Fruit fly (Drosophila melanogaster) whole organism, embryonic: ENCODE results near the gene CG34276.

ENCODE experiments used
- BEAF-32 ChIP-seq: fragments of 200-800 bp; sonication (Bioruptor generic); optimal IDR thresholded peaks from 3 replicates; lab custom pipeline; 2017; ENCODE audit warnings: missing biosample characterization, missing genetic modification characterization, mild to moderate bottlenecking, moderate library complexity, missing genetic modification reagents
- CG10147 ChIP-seq: fragments of 200-800 bp; sonication (Bioruptor generic); optimal IDR thresholded peaks from 2 replicates; lab custom pipeline; 2019; ENCODE audit warnings: missing biosample characterization, mild to moderate bottlenecking, missing genetic modification characterization, moderate library complexity
- CG10543 ChIP-seq: fragments of 200-800 bp; sonication (Bioruptor generic); optimal IDR thresholded peaks from 3 replicates; lab custom pipeline; 2017; ENCODE audit warnings: missing biosample characterization, mild to moderate bottlenecking, missing genetic modification characterization, moderate library complexity
- CG11560 ChIP-seq: fragments of 200-800 bp; sonication (Bioruptor generic); IDR thresholded peaks from 3 replicates; pipeline ENCODE4 v1.3.6; 2022; ENCODE audit warnings: missing biosample characterization, missing genetic modification characterization
- CG13287 ChIP-seq: fragments of 200-800 bp; sonication (Bioruptor generic); IDR thresholded peaks from 2 replicates; pipeline ENCODE4 v1.3.6; 2022; ENCODE audit warnings: missing biosample characterization, missing genetic modification characterization; ENCODE audit not compliant: partially characterized antibody
- CG13424 ChIP-seq: fragments of 200-800 bp; sonication (Bioruptor generic); optimal IDR thresholded peaks from 2 replicates; lab custom pipeline; 2019; ENCODE audit warnings: missing biosample characterization, mild to moderate bottlenecking, missing genetic modification characterization, moderate library complexity
- CG14860 ChIP-seq: fragments of 200-800 bp; sonication (Bioruptor generic); IDR thresholded peaks from 3 replicates; pipeline ENCODE4 v1.3.6; 2022; ENCODE audit warnings: missing biosample characterization, missing genetic modification characterization; ENCODE audit not compliant: partially characterized antibody
- CG15514 ChIP-seq: fragments of 200-800 bp; sonication (Bioruptor generic); optimal IDR thresholded peaks from 3 replicates; lab custom pipeline; 2017; ENCODE audit warnings: missing biosample characterization, missing genetic modification characterization, mild to moderate bottlenecking, moderate library complexity, missing genetic modification reagents
- CG1603 ChIP-seq: fragments of 200-800 bp; sonication (Bioruptor generic); optimal IDR thresholded peaks from 2 replicates; lab custom pipeline; 2019; ENCODE audit warnings: missing biosample characterization, mild to moderate bottlenecking, missing genetic modification characterization, moderate library complexity
- CG16813 ChIP-seq: fragments of 200-800 bp; sonication (Bioruptor generic); IDR thresholded peaks from 3 replicates; pipeline ENCODE4 v1.3.6; 2022; ENCODE audit warnings: missing biosample characterization, missing genetic modification characterization; ENCODE audit not compliant: partially characterized antibody
- CG2199 ChIP-seq: fragments of 200-800 bp; sonication (Bioruptor generic); IDR thresholded peaks from 3 replicates; pipeline ENCODE4 v1.3.6; 2022; ENCODE audit warnings: missing biosample characterization, missing genetic modification characterization
- CG32532 ChIP-seq: fragments of 200-800 bp; sonication (Bioruptor generic); IDR thresholded peaks from 2 replicates; pipeline ENCODE4 v1.3.6; 2022; ENCODE audit warnings: missing biosample characterization, missing genetic modification characterization
- CG6654 ChIP-seq: fragments of 200-800 bp; sonication (Bioruptor generic); optimal IDR thresholded peaks from 2 replicates; lab custom pipeline; 2017; ENCODE audit warnings: missing biosample characterization, mild to moderate bottlenecking, missing genetic modification characterization
- CG6683 ChIP-seq: fragments of 200-800 bp; sonication (Bioruptor generic); optimal IDR thresholded peaks from 2 replicates; lab custom pipeline; 2017; ENCODE audit warnings: missing biosample characterization, mild to moderate bottlenecking, missing genetic modification characterization, missing genetic modification reagents
- CG8359 ChIP-seq: fragments of 200-800 bp; sonication (Bioruptor generic); optimal IDR thresholded peaks from 2 replicates; lab custom pipeline; 2017; ENCODE audit warnings: missing biosample characterization, mild to moderate bottlenecking, missing genetic modification characterization, borderline replicate concordance
- CrebB ChIP-seq: fragments of 200-800 bp; sonication (Bioruptor generic); optimal IDR thresholded peaks from 3 replicates; lab custom pipeline; 2018; ENCODE audit warnings: missing biosample characterization, mild to moderate bottlenecking, missing genetic modification characterization
- D ChIP-seq, 2 experiments: fragments of 200-800 bp in 1 of 2; fragments of >200 bp in 1 of 2; sonication (Bioruptor generic) in 1 of 2; optimal IDR thresholded peaks; 2 replicates in 1 of 2; 3 replicates in 1 of 2; lab custom pipeline; 2017; ENCODE audit warnings: mild to moderate bottlenecking in 1 of 2, missing biosample characterization in 1 of 2, missing genetic modification characterization in 1 of 2, missing genetic modification reagents in 1 of 2
- Fer3 ChIP-seq: fragments of 200-800 bp; sonication (Bioruptor generic); optimal IDR thresholded peaks from 2 replicates; lab custom pipeline; 2018; ENCODE audit warnings: missing biosample characterization, mild to moderate bottlenecking, missing genetic modification characterization, moderate library complexity
- HLH4C ChIP-seq: fragments of 200-800 bp; sonication (Bioruptor generic); IDR thresholded peaks from 3 replicates; pipeline ENCODE4 v1.3.6; 2022; ENCODE audit warnings: missing biosample characterization, missing genetic modification characterization; ENCODE audit not compliant: partially characterized antibody
- Hey ChIP-seq: fragments of 200-800 bp; sonication (Bioruptor generic); optimal IDR thresholded peaks from 3 replicates; lab custom pipeline; 2018; ENCODE audit warnings: missing biosample characterization, mild to moderate bottlenecking, missing genetic modification characterization
- HmgD ChIP-seq: fragments of 200-800 bp; sonication (Bioruptor generic); optimal IDR thresholded peaks from 3 replicates; lab custom pipeline; 2016; ENCODE audit warnings: missing biosample characterization, missing genetic modification characterization
- Med ChIP-seq: fragments of 200-800 bp; sonication (Bioruptor generic); peaks from one replicate; lab custom pipeline; 2016; ENCODE audit warnings: missing biosample characterization, missing genetic modification characterization, mild to moderate bottlenecking, inconsistent platforms, moderate library complexity
- Oaz ChIP-seq: fragments of 200-800 bp; sonication (Bioruptor generic); IDR thresholded peaks from 2 replicates; pipeline ENCODE4 v1.3.6; 2022; ENCODE audit warnings: missing biosample characterization, missing genetic modification characterization
- Opbp ChIP-seq: fragments of 200-800 bp; sonication (Bioruptor generic); IDR thresholded peaks from 3 replicates; pipeline ENCODE4 v1.3.6; 2022; ENCODE audit warnings: missing biosample characterization, missing genetic modification characterization; ENCODE audit not compliant: partially characterized antibody
- Rfx ChIP-seq: fragments of 200-800 bp; sonication (Bioruptor generic); IDR thresholded peaks from 2 replicates; pipeline ENCODE4 v1.3.6; 2022; ENCODE audit warnings: missing biosample characterization, missing genetic modification characterization
- Scr ChIP-seq: fragments of 200-800 bp; sonication (Bioruptor generic); IDR thresholded peaks from 2 replicates; pipeline ENCODE4 v1.3.6; 2022; ENCODE audit warnings: missing biosample characterization, missing genetic modification characterization; ENCODE audit not compliant: partially characterized antibody
- Sin3A ChIP-seq: fragments of >200 bp; optimal IDR thresholded peaks from 2 replicates; lab custom pipeline; 2018
- Sry-β ChIP-seq: fragments of 200-800 bp; sonication (Bioruptor generic); optimal IDR thresholded peaks from 2 replicates; lab custom pipeline; 2018; ENCODE audit warnings: missing biosample characterization, mild to moderate bottlenecking, missing genetic modification characterization, moderate library complexity
- Vsx1 ChIP-seq: fragments of 200-800 bp; sonication (Bioruptor generic); optimal IDR thresholded peaks from 2 replicates; lab custom pipeline; 2017; ENCODE audit warnings: missing biosample characterization, mild to moderate bottlenecking, missing genetic modification characterization, missing genetic modification reagents
- YL-1 ChIP-seq: fragments of 200-800 bp; sonication (Bioruptor generic); optimal IDR thresholded peaks from 3 replicates; lab custom pipeline; 2017; ENCODE audit warnings: missing biosample characterization, mild to moderate bottlenecking, missing genetic modification characterization
- amos ChIP-seq: fragments of 200-800 bp; sonication (Bioruptor generic); IDR thresholded peaks from 2 replicates; pipeline ENCODE4 v1.3.6; 2022; ENCODE audit warnings: missing biosample characterization, missing genetic modification characterization; ENCODE audit not compliant: partially characterized antibody
- bbx ChIP-seq: fragments of 200-800 bp; sonication (Bioruptor generic); IDR thresholded peaks from 2 replicates; pipeline ENCODE4 v1.3.6; 2022; ENCODE audit warnings: missing biosample characterization, missing genetic modification characterization; ENCODE audit not compliant: partially characterized antibody
- crp ChIP-seq, 2 experiments: fragments of 200-800 bp; sonication (Bioruptor generic); optimal IDR thresholded peaks; 2 replicates in 1 of 2; 3 replicates in 1 of 2; lab custom pipeline; 2017; ENCODE audit warnings: missing biosample characterization in 2 of 2, missing genetic modification characterization in 2 of 2, mild to moderate bottlenecking in 1 of 2, moderate library complexity in 1 of 2
- cwo ChIP-seq: fragments of 200-800 bp; sonication (Bioruptor generic); optimal IDR thresholded peaks from 3 replicates; lab custom pipeline; 2017; ENCODE audit warnings: missing biosample characterization, missing genetic modification characterization, mild to moderate bottlenecking, moderate library complexity, missing genetic modification reagents
- en ChIP-seq: fragments of 200-800 bp; sonication (Bioruptor generic); optimal IDR thresholded peaks from 2 replicates; lab custom pipeline; 2016; ENCODE audit warnings: missing biosample characterization, missing genetic modification characterization
- ewg ChIP-seq: fragments of 200-800 bp; sonication (Bioruptor generic); optimal IDR thresholded peaks from 3 replicates; lab custom pipeline; 2017; ENCODE audit warnings: mild to moderate bottlenecking, missing biosample characterization, missing genetic modification reagents, missing genetic modification characterization
- grau ChIP-seq: fragments of 200-800 bp; optimal IDR thresholded peaks from 3 replicates; lab custom pipeline; 2019; ENCODE audit warnings: missing biosample characterization, mild to moderate bottlenecking, missing genetic modification characterization, moderate library complexity
- gsb-n ChIP-seq: fragments of 200-800 bp; sonication (Bioruptor generic); optimal IDR thresholded peaks from 3 replicates; lab custom pipeline; 2018; ENCODE audit warnings: missing biosample characterization, mild to moderate bottlenecking, missing genetic modification characterization
- inv ChIP-seq: fragments of 200-800 bp; sonication (Bioruptor generic); IDR thresholded peaks from 2 replicates; pipeline ENCODE4 v1.3.6; 2022; ENCODE audit warnings: missing biosample characterization, missing genetic modification characterization; ENCODE audit not compliant: partially characterized antibody
- nerfin-2 ChIP-seq: fragments of 200-800 bp; sonication (Bioruptor generic); IDR thresholded peaks from 2 replicates; pipeline ENCODE4 v1.3.6; 2022; ENCODE audit warnings: missing biosample characterization, missing genetic modification characterization; ENCODE audit not compliant: partially characterized antibody
- repo ChIP-seq: fragments of 200-800 bp; sonication (Bioruptor generic); optimal IDR thresholded peaks from 2 replicates; lab custom pipeline; 2016; ENCODE audit warnings: missing biosample characterization, missing genetic modification characterization
- schlank ChIP-seq: fragments of 200-800 bp; sonication (Bioruptor generic); optimal IDR thresholded peaks from 2 replicates; lab custom pipeline; 2018; ENCODE audit warnings: missing biosample characterization, mild to moderate bottlenecking, missing genetic modification characterization
- sim ChIP-seq: fragments of 200-800 bp; sonication (Bioruptor generic); IDR thresholded peaks from 2 replicates; pipeline ENCODE4 v1.3.6; 2022; ENCODE audit warnings: missing biosample characterization, missing genetic modification characterization
- so ChIP-seq: fragments of 200-800 bp; sonication (Bioruptor generic); IDR thresholded peaks from 3 replicates; pipeline ENCODE4 v1.3.6; 2022; ENCODE audit warnings: missing biosample characterization, missing genetic modification characterization
- trh ChIP-seq: fragments of 200-800 bp; sonication (Bioruptor generic); optimal IDR thresholded peaks from 2 replicates; lab custom pipeline; 2016; ENCODE audit warnings: missing biosample characterization, missing genetic modification characterization
- usp ChIP-seq: fragments of >200 bp; optimal IDR thresholded peaks from 2 replicates; lab custom pipeline; 2017; ENCODE audit warnings: missing biosample characterization, missing genetic modification characterization
- vnd ChIP-seq: fragments of 200-800 bp; sonication (Bioruptor generic); IDR thresholded peaks from 3 replicates; pipeline ENCODE4 v1.3.6; 2022; ENCODE audit warnings: missing biosample characterization, missing genetic modification characterization; ENCODE audit not compliant: partially characterized antibody
- vvl ChIP-seq: fragments of 200-800 bp; sonication (Bioruptor generic); IDR thresholded peaks from 2 replicates; pipeline ENCODE4 v1.3.6; 2022; ENCODE audit warnings: missing biosample characterization, missing genetic modification characterization

Gene CG34276

dm6 chr3R:15934952-15935351, 9.5 kb downstream of the CG34276 start, which contains the start of gene Sap47 (continued):
- TF ChIP-seq CG10543 (GFP tag; lab: Kevin White, UChicago) (peak; percentile 7), Sry-β (GFP tag; lab: Kevin White, UChicago) (peak; percentile 68), HLH4C (GFP tag; lab: Robert Waterston, UW) (peak; percentile 67; the same call in 2 of the 3 replicates), trh (no peak), ewg (peak; percentile 97), gsb-n (tag; lab: Kevin White, UChicago) (no peak), Med (peak; percentile 87), CG13287 (GFP tag; lab: Robert Waterston, UW) (peak; percentile 90), bbx (GFP tag; lab: Robert Waterston, UW) (peak; percentile 85), Scr (GFP tag; lab: Robert Waterston, UW) (peak; percentile 82), CG16813 (GFP tag; lab: Robert Waterston, UW) (peak; percentile 76), Vsx1 (GFP tag; lab: Kevin White, UChicago) (peak; percentile 12), schlank (no peak), amos (GFP tag; lab: Robert Waterston, UW) (peak; percentile 88), CG2199 (0 out of 3 replicates have a peak, but pooled peaks have one; percentile 11), CG10147 (GFP tag; lab: Kevin White, UChicago) (peak; percentile 18), inv (peak; percentile 65), Oaz (GFP tag; lab: Robert Waterston, UW) (no peak), CG14860 (peak; percentile 74), CG1603 (peak; percentile 53), Rfx (GFP tag; lab: Robert Waterston, UW) (peak; percentile 52; the same call in 1 of the 2 replicates), BEAF-32 (GFP tag; lab: Kevin White, UChicago) (peak; percentile 83), usp (GFP tag; lab: Kevin White, UChicago) (no peak), cwo (GFP tag; lab: Kevin White, UChicago) (no peak), Sin3A (lab: Kevin White, UChicago) (peak; percentile 38), Fer3 (no peak), sim (GFP tag; lab: Robert Waterston, UW) (no peak), D (optimal IDR thresholded peaks at IDR 0.05; lab: Kevin White, UChicago) (no peak), D (GFP tag; optimal IDR thresholded peaks at IDR 0.05; lab: Kevin White, UChicago) (no peak), crp (GFP tag; optimal IDR thresholded peaks at IDR 0.05; lab: Kevin White, UChicago) (peak; percentile 92 to 100), Opbp (peak; percentile 76; the same call in 2 of the 3 replicates), en (no peak), CrebB (tag; lab: Kevin White, UChicago) (peak; percentile 47), CG32532 (peak; percentile 10; the same call in 1 of the 2 replicates), so (GFP tag; lab: Robert Waterston, UW) (peak; percentile 18; the same call in 1 of the 3 replicates), vnd (peak; percentile 75), CG11560 (tag; lab: Robert Waterston, UW) (no peak), vvl (GFP tag; lab: Robert Waterston, UW) (peak; percentile 40; the same call in 1 of the 2 replicates), grau (tag; lab: Kevin White, UChicago) (no peak), CG8359 (GFP tag; lab: Kevin White, UChicago) (no peak), repo (GFP tag; lab: Kevin White, UChicago) (no peak), CG15514 (peak; percentile 48), HmgD (peak; percentile 13), CG13424 (peak; percentile 14), CG6683 (GFP tag; lab: Kevin White, UChicago) (no peak), nerfin-2 (GFP tag; lab: Robert Waterston, UW) (peak; percentile 74), CG6654 (GFP tag; lab: Kevin White, UChicago) (no peak), YL-1 (GFP tag; lab: Kevin White, UChicago) (peak; percentile 59), Hey (no peak)
